Worm (Caenorhabditis elegans) whole organism, young adult: ENCODE measurements around the gene msp-10.

Source experiments
- C06A6.2 ChIP-seq: fragments of 200-800 bp; sonication (Bioruptor generic); conservative IDR thresholded peaks from 2 replicates; pipeline ENCODE4 v1.3.6; 2022; ENCODE audit warnings: missing genetic modification characterization, missing compliant biosample characterization
- F52B5.7 ChIP-seq: sonication (generic microtip); optimal IDR thresholded peaks from 2 replicates; lab custom pipeline; 2016; ENCODE audit warnings: mild to moderate bottlenecking, missing genetic modification characterization, missing compliant biosample characterization
- T26A5.8 ChIP-seq: sonication (generic microtip); optimal IDR thresholded peaks from 2 replicates; lab custom pipeline; 2016; ENCODE audit warnings: missing genetic modification characterization, missing compliant biosample characterization
- Y79H2A.3 ChIP-seq: fragments of 200-800 bp; sonication (Bioruptor generic); conservative IDR thresholded peaks from 2 replicates; pipeline ENCODE4 v1.3.6; 2022; ENCODE audit warnings: missing genetic modification reagents, missing genetic modification characterization, missing compliant biosample characterization
- Y95B8A.8 ChIP-seq: fragments of 200-800 bp; sonication (Bioruptor generic); IDR thresholded peaks from 2 replicates; pipeline ENCODE4 v1.3.6; 2022; ENCODE audit warnings: missing genetic modification reagents, missing genetic modification characterization, missing compliant biosample characterization
- egl-18 ChIP-seq: fragments of 200-800 bp; sonication (Bioruptor generic); IDR thresholded peaks from 2 replicates; pipeline ENCODE4 v1.3.6; 2022; ENCODE audit warnings: missing genetic modification reagents, missing genetic modification characterization, missing compliant biosample characterization
- hmg-20 ChIP-seq: fragments of 200-800 bp; sonication (Bioruptor generic); IDR thresholded peaks from 2 replicates; pipeline ENCODE4 v1.3.6; 2022; ENCODE audit warnings: missing genetic modification reagents, missing genetic modification characterization, missing compliant biosample characterization
- nhr-120 ChIP-seq: fragments of 200-800 bp; sonication (Bioruptor generic); IDR thresholded peaks from 2 replicates; pipeline ENCODE4 v1.3.6; 2022; ENCODE audit warnings: missing genetic modification characterization, missing compliant biosample characterization
- pha-4 ChIP-seq: fragments of 150-350 bp; sonication (generic microtip); optimal IDR thresholded peaks from 2 replicates; lab custom pipeline; 2014; ENCODE audit warnings: missing biosample characterization, missing genetic modification reagents, missing genetic modification characterization
- snpc-3.4 ChIP-seq: sonication (generic microtip); optimal IDR thresholded peaks from 2 replicates; lab custom pipeline; 2017; ENCODE audit warnings: missing genetic modification characterization, mild to moderate bottlenecking, missing compliant biosample characterization, antibody characterized with exemption, moderate library complexity, missing genotype, missing genetic modification reagents
- zfh-2 ChIP-seq: fragments of 200-800 bp; sonication (Bioruptor generic); conservative IDR thresholded peaks from 2 replicates; pipeline ENCODE4 v1.3.6; 2022; ENCODE audit warnings: missing genetic modification reagents, missing genetic modification characterization, missing compliant biosample characterization

- TF ChIP-seq snpc-3.4 (tag; lab: Kevin White, UChicago) (no peak), F52B5.7 (tag; lab: Kevin White, UChicago) (no peak), Y79H2A.3 (GFP tag; lab: Robert Waterston, UW) (no peak), pha-4 (tag; lab: Kevin White, UChicago) (no peak), Y95B8A.8 (GFP tag; lab: Robert Waterston, UW) (no peak), T26A5.8 (tag; lab: Kevin White, UChicago) (no peak), egl-18 (GFP tag; lab: Robert Waterston, UW) (no peak), hmg-20 (GFP tag; lab: Robert Waterston, UW) (no peak), nhr-120 (GFP tag; lab: Robert Waterston, UW) (no peak), C06A6.2 (GFP tag; lab: Robert Waterston, UW) (no peak), zfh-2 (GFP tag; lab: Robert Waterston, UW) (no peak)
These were observed 4.9 kb upstream of the msp-10 start, which contains the start of gene kin-21 for ce11 chrIV:9832586-9832985.
